Fruit fly (Drosophila melanogaster) whole organism, pupa: ENCODE measurements around the gene CG14440.
A peak's percentile ranks its signal among the peaks of the same experiment; 100 is the strongest.

Source experiments
- CG10348 ChIP-seq: fragments of 200-800 bp; sonication (Bioruptor generic); IDR thresholded peaks from 2 replicates; pipeline ENCODE4 v1.3.6; 2022; ENCODE audit warnings: missing biosample characterization, missing genetic modification characterization
- CG12605 ChIP-seq: fragments of 200-800 bp; sonication (Bioruptor generic); IDR thresholded peaks from 2 replicates; pipeline ENCODE4 v1.3.6; 2022; ENCODE audit warnings: missing biosample characterization, missing genetic modification characterization
- CG13204 ChIP-seq: fragments of 200-800 bp; sonication (Bioruptor generic); optimal IDR thresholded peaks from 2 replicates; lab custom pipeline; 2018; ENCODE audit warnings: missing biosample characterization, mild to moderate bottlenecking, missing genetic modification characterization, moderate library complexity
- CG14655 ChIP-seq: fragments of 200-800 bp; sonication (Bioruptor generic); optimal IDR thresholded peaks from 3 replicates; lab custom pipeline; 2017; ENCODE audit warnings: mild to moderate bottlenecking, missing biosample characterization, missing genetic modification reagents, missing genetic modification characterization
- CG15710 ChIP-seq: fragments of 200-800 bp; sonication (Bioruptor generic); optimal IDR thresholded peaks from 2 replicates; lab custom pipeline; 2018; ENCODE audit warnings: missing biosample characterization, mild to moderate bottlenecking, missing genetic modification characterization, moderate library complexity
- CG17806 ChIP-seq: fragments of 200-800 bp; sonication (Bioruptor generic); optimal IDR thresholded peaks from 2 replicates; lab custom pipeline; 2018; ENCODE audit warnings: missing biosample characterization, mild to moderate bottlenecking, missing genetic modification characterization, moderate library complexity
- CG32121 ChIP-seq: fragments of 200-800 bp; sonication (Bioruptor generic); IDR thresholded peaks from 2 replicates; pipeline ENCODE4 v1.3.6; 2022; ENCODE audit warnings: missing biosample characterization, missing genetic modification characterization
- CG34367 ChIP-seq: fragments of 200-800 bp; sonication (Bioruptor generic); optimal IDR thresholded peaks from 2 replicates; lab custom pipeline; 2018; ENCODE audit warnings: missing biosample characterization, mild to moderate bottlenecking, missing genetic modification characterization
- CG4496 ChIP-seq: fragments of 200-800 bp; sonication (Bioruptor generic); IDR thresholded peaks from 3 replicates; pipeline ENCODE4 v1.3.6; 2022; ENCODE audit warnings: missing biosample characterization, missing genetic modification characterization
- CG8159 ChIP-seq: fragments of 200-800 bp; sonication (Bioruptor generic); optimal IDR thresholded peaks from 3 replicates; lab custom pipeline; 2018; ENCODE audit warnings: missing biosample characterization, mild to moderate bottlenecking, missing genetic modification characterization, moderate library complexity
- CG8301 ChIP-seq: fragments of 200-800 bp; sonication (Bioruptor generic); optimal IDR thresholded peaks from 2 replicates; lab custom pipeline; 2018; ENCODE audit warnings: missing biosample characterization, mild to moderate bottlenecking, missing genetic modification characterization
- CG9948 ChIP-seq: fragments of 200-800 bp; sonication (Bioruptor generic); optimal IDR thresholded peaks from 2 replicates; lab custom pipeline; 2018; ENCODE audit warnings: missing biosample characterization, mild to moderate bottlenecking, missing genetic modification characterization, moderate library complexity
- D1 ChIP-seq: fragments of 200-800 bp; sonication (Bioruptor generic); optimal IDR thresholded peaks from 2 replicates; lab custom pipeline; 2018; ENCODE audit warnings: missing biosample characterization, mild to moderate bottlenecking, missing genetic modification characterization, moderate library complexity
- EcR ChIP-seq: fragments of 200-800 bp; sonication (Bioruptor generic); optimal IDR thresholded peaks from 3 replicates; lab custom pipeline; 2019; ENCODE audit warnings: missing biosample characterization, missing genetic modification characterization, mild to moderate bottlenecking, moderate library complexity, missing genetic modification reagents
- Ets98B ChIP-seq: fragments of 200-800 bp; sonication (Bioruptor generic); IDR thresholded peaks from 2 replicates; pipeline ENCODE4 v1.3.6; 2022; ENCODE audit warnings: missing biosample characterization, missing genetic modification characterization
- Pif1A ChIP-seq: fragments of 200-800 bp; sonication (Bioruptor generic); optimal IDR thresholded peaks from 3 replicates; lab custom pipeline; 2016; ENCODE audit warnings: missing biosample characterization, missing genetic modification characterization
- Pif1B ChIP-seq: fragments of 200-800 bp; sonication (Bioruptor generic); optimal IDR thresholded peaks from 3 replicates; lab custom pipeline; 2016; ENCODE audit warnings: missing biosample characterization, missing genetic modification characterization
- Snoo ChIP-seq: fragments of 200-800 bp; sonication (Bioruptor generic); optimal IDR thresholded peaks from 3 replicates; lab custom pipeline; 2017; ENCODE audit warnings: missing biosample characterization, mild to moderate bottlenecking, missing genetic modification characterization, inconsistent platforms
- fd96Ca ChIP-seq: fragments of 200-800 bp; sonication (Bioruptor generic); IDR thresholded peaks from 3 replicates; pipeline ENCODE4 v1.3.6; 2022; ENCODE audit warnings: missing biosample characterization, missing genetic modification characterization
- gl ChIP-seq: fragments of 200-800 bp; sonication (Bioruptor generic); optimal IDR thresholded peaks from 2 replicates; lab custom pipeline; 2018; ENCODE audit warnings: missing biosample characterization, mild to moderate bottlenecking, missing genetic modification characterization
- rn ChIP-seq: fragments of 200-800 bp; sonication (Bioruptor generic); IDR thresholded peaks from 2 replicates; pipeline ENCODE4 v1.3.6; 2022; ENCODE audit warnings: missing biosample characterization, missing genetic modification characterization

Gene CG14440

dm6 chrX:6708138-6708537, 9.8 kb upstream of the CG14440 start:
- peak; percentile 57 for TF ChIP-seq CG17806 (tag; lab: Kevin White, UChicago)
- TF ChIP-seq CG12605, result peak; percentile 79
- TF ChIP-seq CG15710, result peak; percentile 36
- peak; percentile 50 for TF ChIP-seq CG9948 (tag; lab: Kevin White, UChicago)
- peak; percentile 76 for TF ChIP-seq gl (tag; lab: Kevin White, UChicago)
- peak; percentile 64 for TF ChIP-seq CG14655 (GFP tag; lab: Kevin White, UChicago)
- TF ChIP-seq EcR (GFP tag; lab: Kevin White, UChicago), result peak; percentile 94
- no peak for TF ChIP-seq D1 (tag; lab: Kevin White, UChicago)
- peak; percentile 50; the same call in 1 of the 3 replicates for TF ChIP-seq fd96Ca (GFP tag; lab: Robert Waterston, UW)
- peak; percentile 35; the same call in 1 of the 2 replicates for TF ChIP-seq Ets98B (GFP tag; lab: Robert Waterston, UW)
- peak; percentile 54 for TF ChIP-seq CG8159 (tag; lab: Kevin White, UChicago)
- TF ChIP-seq Pif1B (GFP tag; lab: Kevin White, UChicago), result peak; percentile 18
- TF ChIP-seq rn (GFP tag; lab: Robert Waterston, UW), result no peak
- TF ChIP-seq CG34367 (tag; lab: Kevin White, UChicago), result peak; percentile 55
- TF ChIP-seq CG32121 (GFP tag; lab: Robert Waterston, UW), result 0 out of 2 replicates have a peak, but pooled peaks have one; percentile 21
- peak; percentile 44; the same call in 1 of the 3 replicates for TF ChIP-seq CG4496 (GFP tag; lab: Robert Waterston, UW)
- TF ChIP-seq CG13204 (GFP tag; lab: Kevin White, UChicago), result peak; percentile 54
- peak; percentile 27 for TF ChIP-seq Pif1A
- no peak for TF ChIP-seq CG10348
- TF ChIP-seq CG8301 (tag; lab: Kevin White, UChicago), result peak; percentile 41
- TF ChIP-seq Snoo, result no peak

- TF ChIP-seq CG12605 (no peak), CG8301 (tag; lab: Kevin White, UChicago) (no peak), Snoo (no peak), CG9948 (tag; lab: Kevin White, UChicago) (no peak), CG13204 (GFP tag; lab: Kevin White, UChicago) (no peak), EcR (GFP tag; lab: Kevin White, UChicago) (peak; percentile 78), CG10348 (no peak), rn (GFP tag; lab: Robert Waterston, UW) (no peak), CG15710 (no peak)
- TF ChIP-seq, all 21 proteins: peak for 1
These were observed 8.4 kb upstream of the CG14440 start for dm6 chrX:6706570-6707306.

dm6 chrX:6705890-6706289, 7.5 kb upstream of the CG14440 start:
- TF ChIP-seq CG13204 (GFP tag; lab: Kevin White, UChicago) (no peak), Pif1A (no peak), CG14655 (GFP tag; lab: Kevin White, UChicago) (no peak), fd96Ca (GFP tag; lab: Robert Waterston, UW) (no peak), Ets98B (GFP tag; lab: Robert Waterston, UW) (no peak), CG10348 (no peak), CG15710 (no peak)

dm6 chrX:6705059-6705802, 6.9 kb upstream of the CG14440 start:
- TF ChIP-seq Pif1A (peak; percentile 22), CG13204 (GFP tag; lab: Kevin White, UChicago) (no peak), Ets98B (GFP tag; lab: Robert Waterston, UW) (no peak), gl (tag; lab: Kevin White, UChicago) (peak; percentile 3), CG12605 (no peak), Snoo (peak; percentile 8), CG8301 (tag; lab: Kevin White, UChicago) (peak; percentile 27), rn (GFP tag; lab: Robert Waterston, UW) (no peak), Pif1B (GFP tag; lab: Kevin White, UChicago) (peak; percentile 28), CG17806 (tag; lab: Kevin White, UChicago) (peak; percentile 25), CG34367 (tag; lab: Kevin White, UChicago) (peak; percentile 16), CG15710 (peak; percentile 24), CG9948 (tag; lab: Kevin White, UChicago) (peak; percentile 23), CG8159 (tag; lab: Kevin White, UChicago) (peak; percentile 21), CG4496 (GFP tag; lab: Robert Waterston, UW) (peak; percentile 49; the same call in 2 of the 3 replicates), CG32121 (GFP tag; lab: Robert Waterston, UW) (peak; percentile 30; the same call in 1 of the 2 replicates), CG14655 (GFP tag; lab: Kevin White, UChicago) (peak; percentile 65), fd96Ca (GFP tag; lab: Robert Waterston, UW) (peak; percentile 60; the same call in 1 of the 3 replicates), D1 (tag; lab: Kevin White, UChicago) (no peak), CG10348 (no peak), EcR (GFP tag; lab: Kevin White, UChicago) (no peak)

dm6 chrX:6703957-6704356, 5.6 kb upstream of the CG14440 start:
- TF ChIP-seq Ets98B (GFP tag; lab: Robert Waterston, UW), result no peak
- peak; percentile 65 for TF ChIP-seq CG14655 (GFP tag; lab: Kevin White, UChicago)
- TF ChIP-seq EcR (GFP tag; lab: Kevin White, UChicago), result no peak
- TF ChIP-seq rn (GFP tag; lab: Robert Waterston, UW), result no peak
- TF ChIP-seq Snoo, result no peak
- TF ChIP-seq Pif1A, result peak; percentile 51
- TF ChIP-seq CG8301 (tag; lab: Kevin White, UChicago), result peak; percentile 49
- TF ChIP-seq CG10348, result no peak
- peak; percentile 52 for TF ChIP-seq CG9948 (tag; lab: Kevin White, UChicago)
- no peak for TF ChIP-seq CG13204 (GFP tag; lab: Kevin White, UChicago)
- TF ChIP-seq D1 (tag; lab: Kevin White, UChicago), result no peak
- no peak for TF ChIP-seq fd96Ca (GFP tag; lab: Robert Waterston, UW)
- peak; percentile 63 for TF ChIP-seq CG8159 (tag; lab: Kevin White, UChicago)
- peak; percentile 33 for TF ChIP-seq CG34367 (tag; lab: Kevin White, UChicago)
- peak; percentile 16 for TF ChIP-seq Pif1B (GFP tag; lab: Kevin White, UChicago)
- TF ChIP-seq gl (tag; lab: Kevin White, UChicago), result no peak
- TF ChIP-seq CG12605, result no peak
- peak; percentile 28 for TF ChIP-seq CG17806 (tag; lab: Kevin White, UChicago)
- peak; percentile 53 for TF ChIP-seq CG15710
- no peak for TF ChIP-seq CG4496 (GFP tag; lab: Robert Waterston, UW)
- TF ChIP-seq, all 21 proteins: peak for 9
